Worm (Caenorhabditis elegans) whole organism, midembryonic: ENCODE results near the gene lact-3.

ENCODE experiments used
- T22C8.4 ChIP-seq: fragments of 200-800 bp; sonication (Bioruptor generic); IDR thresholded peaks from 2 replicates; pipeline ENCODE4 v1.3.6; 2022; ENCODE audit warnings: missing genetic modification characterization, missing compliant biosample characterization
- cog-1 ChIP-seq: sonication (generic microtip); optimal IDR thresholded peaks from 2 replicates; lab custom pipeline; 2016; ENCODE audit warnings: missing genetic modification characterization, missing compliant biosample characterization
- flt-1 ChIP-seq: fragments of 200-800 bp; sonication (Bioruptor generic); IDR thresholded peaks from 2 replicates; pipeline ENCODE4 v1.3.6; 2022; ENCODE audit warnings: missing genetic modification characterization, missing compliant biosample characterization
- klf-2 ChIP-seq: fragments of 200-800 bp; sonication (Bioruptor generic); conservative IDR thresholded peaks from 2 replicates; pipeline ENCODE4 v1.3.6; 2022; ENCODE audit warnings: missing genetic modification reagents, missing genetic modification characterization, missing compliant biosample characterization
- med-1 ChIP-seq: sonication (generic microtip); optimal IDR thresholded peaks from 2 replicates; lab custom pipeline; 2017; ENCODE audit warnings: missing genetic modification characterization, mild to moderate bottlenecking, missing compliant biosample characterization, antibody characterized with exemption, missing genetic modification reagents; ENCODE audit not compliant: insufficient read depth
- ref-1 ChIP-seq: fragments of 200-800 bp; sonication (Bioruptor generic); conservative IDR thresholded peaks from 2 replicates; pipeline ENCODE4 v1.3.6; 2022; ENCODE audit warnings: missing genetic modification reagents, missing genetic modification characterization, missing compliant biosample characterization
- tab-1 ChIP-seq: fragments of 200-800 bp; sonication (Bioruptor generic); IDR thresholded peaks from 2 replicates; pipeline ENCODE4 v1.3.6; 2022; ENCODE audit warnings: missing genetic modification characterization, missing compliant biosample characterization
- ztf-23 ChIP-seq: fragments of 200-800 bp; sonication (Bioruptor generic); IDR thresholded peaks from 2 replicates; pipeline ENCODE4 v1.3.6; 2022; ENCODE audit warnings: missing genetic modification reagents, missing genetic modification characterization, missing compliant biosample characterization
- ztf-29 ChIP-seq: fragments of 200-800 bp; sonication (Bioruptor generic); IDR thresholded peaks from 2 replicates; pipeline ENCODE4 v1.3.6; 2022; ENCODE audit warnings: missing genetic modification reagents, missing genetic modification characterization, missing compliant biosample characterization

- TF ChIP-seq ztf-23 (GFP tag; lab: Robert Waterston, UW) (no peak), tab-1 (GFP tag; lab: Robert Waterston, UW) (no peak), med-1 (no peak), cog-1 (tag; lab: Kevin White, UChicago) (no peak), ref-1 (GFP tag; lab: Robert Waterston, UW) (no peak), klf-2 (GFP tag; lab: Robert Waterston, UW) (no peak), flt-1 (GFP tag; lab: Robert Waterston, UW) (no peak), ztf-29 (GFP tag; lab: Robert Waterston, UW) (no peak), T22C8.4 (GFP tag; lab: Robert Waterston, UW) (no peak)
Observed at ce11 chrII:10657632-10658108, at the start of gene lact-3.
